Worm (Caenorhabditis elegans) whole organism, late embryonic: ENCODE measurements around the gene pqn-63.

Experiments used
- C08G9.2 ChIP-seq: sonication (generic microtip); optimal IDR thresholded peaks from 2 replicates; lab custom pipeline; 2016; ENCODE audit warnings: mild to moderate bottlenecking, missing genetic modification characterization, moderate library complexity, missing compliant biosample characterization
- C38D4.7 ChIP-seq: fragments of 200-800 bp; sonication (Bioruptor generic); optimal IDR thresholded peaks from 2 replicates; lab custom pipeline; 2018; ENCODE audit warnings: mild to moderate bottlenecking, missing genetic modification characterization, moderate library complexity, missing compliant biosample characterization
- K02D7.2 ChIP-seq: sonication (generic microtip); optimal IDR thresholded peaks from 2 replicates; lab custom pipeline; 2017; ENCODE audit warnings: mild to moderate bottlenecking, missing genetic modification characterization, missing compliant biosample characterization
- K09A11.1 ChIP-seq: sonication (generic microtip); optimal IDR thresholded peaks from 2 replicates; lab custom pipeline; 2017; ENCODE audit warnings: antibody characterized with exemption, mild to moderate bottlenecking, missing genetic modification characterization, missing compliant biosample characterization; ENCODE audit not compliant: insufficient read depth
- Y22D7AL.16 ChIP-seq: sonication (generic microtip); optimal IDR thresholded peaks from 2 replicates; lab custom pipeline; 2016; ENCODE audit warnings: missing genetic modification characterization, missing compliant biosample characterization
- ahr-1 ChIP-seq: sonication (generic microtip); optimal IDR thresholded peaks from 2 replicates; lab custom pipeline; 2016; ENCODE audit warnings: missing genetic modification characterization, missing compliant biosample characterization
- ama-1 ChIP-seq: fragments of 150-350 bp; optimal IDR thresholded peaks from 2 replicates; lab custom pipeline; 2014
- ceh-2 ChIP-seq: sonication (generic microtip); optimal IDR thresholded peaks from 2 replicates; lab custom pipeline; 2016; ENCODE audit warnings: missing genotype, missing genetic modification characterization, missing compliant biosample characterization
- ceh-30 ChIP-seq: fragments of 150-350 bp; optimal IDR thresholded peaks from 2 replicates; lab custom pipeline; 2014; ENCODE audit warnings: missing biosample characterization, missing genetic modification characterization
- ceh-31 ChIP-seq: sonication (generic microtip); optimal IDR thresholded peaks from 2 replicates; lab custom pipeline; 2016; ENCODE audit warnings: missing genetic modification characterization, missing compliant biosample characterization
- ceh-48 ChIP-seq: sonication (generic microtip); optimal IDR thresholded peaks from 2 replicates; lab custom pipeline; 2016; ENCODE audit warnings: missing genetic modification characterization, inconsistent platforms, missing compliant biosample characterization
- ceh-6 ChIP-seq: fragments of 200-800 bp; sonication (Bioruptor generic); optimal IDR thresholded peaks from 2 replicates; lab custom pipeline; 2018; ENCODE audit warnings: mild to moderate bottlenecking, missing genetic modification characterization, missing compliant biosample characterization
- dve-1 ChIP-seq: sonication (generic microtip); optimal IDR thresholded peaks from 2 replicates; lab custom pipeline; 2017; ENCODE audit warnings: antibody characterized with exemption, mild to moderate bottlenecking, missing genetic modification characterization, missing compliant biosample characterization
- ets-4 ChIP-seq: sonication (generic microtip); optimal IDR thresholded peaks from 2 replicates; lab custom pipeline; 2016; ENCODE audit warnings: missing genetic modification characterization, missing compliant biosample characterization
- gmeb-2 ChIP-seq: sonication (generic microtip); optimal IDR thresholded peaks from 2 replicates; lab custom pipeline; 2016; ENCODE audit warnings: missing genetic modification characterization, inconsistent platforms, missing compliant biosample characterization
- hlh-15 ChIP-seq: sonication (generic microtip); optimal IDR thresholded peaks from 2 replicates; lab custom pipeline; 2016; ENCODE audit warnings: missing genetic modification characterization, missing compliant biosample characterization
- lin-11 ChIP-seq: fragments of 200-800 bp; sonication (Bioruptor generic); optimal IDR thresholded peaks from 2 replicates; lab custom pipeline; 2018; ENCODE audit warnings: mild to moderate bottlenecking, missing genetic modification characterization, missing compliant biosample characterization
- mec-3 ChIP-seq: sonication (generic microtip); optimal IDR thresholded peaks from 2 replicates; lab custom pipeline; 2016; ENCODE audit warnings: borderline replicate concordance, missing genetic modification characterization, missing compliant biosample characterization
- nfya-1 ChIP-seq: sonication (generic microtip); optimal IDR thresholded peaks from 2 replicates; lab custom pipeline; 2017; ENCODE audit warnings: missing genetic modification characterization, mild to moderate bottlenecking, missing compliant biosample characterization, antibody characterized with exemption, moderate library complexity
- nhr-232 ChIP-seq: sonication (generic microtip); optimal IDR thresholded peaks from 2 replicates; lab custom pipeline; 2016; ENCODE audit warnings: missing genetic modification characterization, missing compliant biosample characterization
- npax-4 ChIP-seq: sonication (generic microtip); optimal IDR thresholded peaks from 2 replicates; lab custom pipeline; 2016; ENCODE audit warnings: missing genetic modification characterization, missing compliant biosample characterization
- pat-9 ChIP-seq: fragments of 200-800 bp; sonication (Bioruptor generic); optimal IDR thresholded peaks from 2 replicates; lab custom pipeline; 2018; ENCODE audit warnings: mild to moderate bottlenecking, missing genetic modification characterization, moderate library complexity, missing compliant biosample characterization
- pha-4 ChIP-seq: fragments of 150-350 bp; optimal IDR thresholded peaks from 2 replicates; lab custom pipeline; 2018; ENCODE audit warnings: missing biosample characterization, missing genetic modification reagents, missing genetic modification characterization
- ref-2 ChIP-seq: sonication (generic microtip); optimal IDR thresholded peaks from 2 replicates; lab custom pipeline; 2016; ENCODE audit warnings: missing genetic modification characterization, missing compliant biosample characterization
- rnt-1 ChIP-seq: sonication (generic microtip); optimal IDR thresholded peaks from 2 replicates; lab custom pipeline; 2016; ENCODE audit warnings: missing genetic modification characterization, missing compliant biosample characterization
- syd-9 ChIP-seq: sonication (generic microtip); optimal IDR thresholded peaks from 2 replicates; lab custom pipeline; 2016; ENCODE audit warnings: mild to moderate bottlenecking, missing genetic modification characterization, moderate library complexity, missing compliant biosample characterization
- tbx-7 ChIP-seq: sonication (generic microtip); optimal IDR thresholded peaks from 2 replicates; lab custom pipeline; 2016; ENCODE audit warnings: missing genotype, missing genetic modification characterization, missing compliant biosample characterization
- unc-3 ChIP-seq, 2 experiments: fragments of 200-800 bp in 1 of 2; sonication (Bioruptor generic) in 1 of 2; sonication (generic microtip) in 1 of 2; conservative IDR thresholded peaks in 1 of 2; optimal IDR thresholded peaks in 1 of 2; 2 replicates each; pipeline versions ENCODE4 v1.3.6 to Lab custom; 2016 to 2022; ENCODE audit warnings: missing compliant biosample characterization in 2 of 2, missing genetic modification characterization in 2 of 2, missing genetic modification reagents in 1 of 2
- unc-55 ChIP-seq: sonication (generic microtip); optimal IDR thresholded peaks from 2 replicates; lab custom pipeline; 2017; ENCODE audit warnings: missing biosample characterization, missing genetic modification reagents, missing genetic modification characterization
- unc-86 ChIP-seq: sonication (generic microtip); optimal IDR thresholded peaks from 2 replicates; lab custom pipeline; 2016; ENCODE audit warnings: missing genetic modification characterization, missing compliant biosample characterization
- zip-5 ChIP-seq: sonication (generic microtip); optimal IDR thresholded peaks from 2 replicates; lab custom pipeline; 2016; ENCODE audit warnings: missing genetic modification characterization, missing compliant biosample characterization
- ztf-16 ChIP-seq: sonication (generic microtip); optimal IDR thresholded peaks from 2 replicates; lab custom pipeline; 2017; ENCODE audit warnings: missing genetic modification characterization, missing compliant biosample characterization

Gene pqn-63

DNA sequence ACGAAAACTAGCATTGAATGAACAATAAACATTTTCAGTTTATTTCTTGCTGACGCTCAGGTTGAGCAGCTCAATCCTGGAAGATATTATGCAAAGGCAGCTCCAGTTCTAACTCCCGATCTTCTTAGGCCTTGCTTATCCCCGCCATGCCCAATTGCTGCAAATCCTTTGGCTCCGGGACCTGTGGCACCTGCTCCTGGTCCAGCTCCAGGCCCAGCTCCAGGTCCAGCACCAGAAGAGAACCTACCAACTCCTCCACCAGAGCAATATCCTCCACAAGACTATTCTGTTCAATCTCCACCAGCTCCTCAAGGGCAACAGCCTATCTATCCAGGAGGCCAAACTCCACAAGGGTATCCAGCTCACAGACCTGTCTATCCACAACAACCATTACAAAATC lies 299 bp downstream of the pqn-63 start:
- TF ChIP-seq unc-86: no peak
- no peak for TF ChIP-seq gmeb-2 (tag; lab: Kevin White, UChicago)
- no peak for TF ChIP-seq pat-9 (tag; lab: Kevin White, UChicago)
- TF ChIP-seq ceh-48 (tag; lab: Kevin White, UChicago): no peak

ce11 chrV:9616687-9617086 lies 856 bp downstream of the pqn-63 start:
- TF ChIP-seq syd-9: no peak
- TF ChIP-seq rnt-1 (tag; lab: Kevin White, UChicago): no peak
- peak; percentile 93 for TF ChIP-seq dve-1 (tag; lab: Kevin White, UChicago)
- no peak for TF ChIP-seq Y22D7AL.16 (tag; lab: Kevin White, UChicago)
- no peak for TF ChIP-seq ceh-31
- no peak for TF ChIP-seq unc-3 (GFP tag; conservative IDR thresholded peaks at IDR 0.05; lab: Robert Waterston, UW)
- no peak for TF ChIP-seq unc-3 (tag; optimal IDR thresholded peaks at IDR 0.05; lab: Kevin White, UChicago)
- TF ChIP-seq pha-4 (tag; lab: Kevin White, UChicago): no peak

DNA sequence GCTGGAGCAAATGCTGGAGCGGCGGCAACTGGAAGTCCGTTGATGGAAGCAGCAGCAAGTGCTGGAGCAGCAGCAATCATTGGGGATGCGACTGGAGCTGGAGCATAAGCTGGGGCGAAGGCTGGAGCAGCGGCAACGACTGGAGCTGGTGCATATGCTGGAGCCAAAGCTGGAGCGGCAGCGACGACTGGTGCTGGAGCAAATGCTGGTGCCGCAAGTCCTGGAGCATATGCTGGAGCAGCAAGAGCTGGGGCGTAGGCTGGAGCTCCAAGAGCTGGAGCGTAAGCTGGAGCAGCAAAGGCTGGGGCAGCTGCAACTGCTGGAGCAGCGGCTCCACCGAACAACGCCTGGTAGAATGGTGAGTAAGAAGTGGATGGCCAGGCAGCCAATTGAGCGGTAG lies 2.6 kb downstream of the pqn-63 start:
- no peak for TF ChIP-seq ceh-6 (GFP tag; lab: Kevin White, UChicago)
- TF ChIP-seq mec-3: peak; percentile 31
- no peak for TF ChIP-seq nfya-1

- TF ChIP-seq ceh-30 (tag; lab: Kevin White, UChicago) (no peak), unc-86 (no peak), K09A11.1 (no peak), unc-55 (no peak), ama-1 (no peak), ets-4 (tag; lab: Kevin White, UChicago) (no peak), ceh-6 (GFP tag; lab: Kevin White, UChicago) (no peak), ceh-48 (tag; lab: Kevin White, UChicago) (no peak), zip-5 (tag; lab: Kevin White, UChicago) (no peak), tbx-7 (tag; lab: Kevin White, UChicago) (no peak), ztf-16 (tag; lab: Kevin White, UChicago) (no peak), nhr-232 (tag; lab: Kevin White, UChicago) (no peak)
These were observed 3.1 kb downstream of the pqn-63 start, which contains the start of gene idpc-7 for ce11 chrV:9618919-9619318. idpc-7 (minus strand) TSS chrV:9619019.

- TF ChIP-seq C38D4.7 (GFP tag; lab: Kevin White, UChicago) (no peak), nfya-1 (no peak), unc-55 (no peak), pha-4 (tag; lab: Kevin White, UChicago) (no peak), ceh-2 (tag; lab: Kevin White, UChicago) (no peak), lin-11 (tag; lab: Kevin White, UChicago) (no peak), ahr-1 (tag; lab: Kevin White, UChicago) (no peak), dve-1 (tag; lab: Kevin White, UChicago) (no peak), K02D7.2 (tag; lab: Kevin White, UChicago) (no peak), npax-4 (tag; lab: Kevin White, UChicago) (no peak), ceh-6 (GFP tag; lab: Kevin White, UChicago) (no peak), pat-9 (tag; lab: Kevin White, UChicago) (no peak), hlh-15 (tag; lab: Kevin White, UChicago) (no peak), ref-2 (tag; lab: Kevin White, UChicago) (no peak)
These were observed 4.0 kb downstream of the pqn-63 start, which contains the start of gene idpc-6 for ce11 chrV:9619850-9620249. idpc-6 (plus strand) TSS chrV:9620150.

DNA sequence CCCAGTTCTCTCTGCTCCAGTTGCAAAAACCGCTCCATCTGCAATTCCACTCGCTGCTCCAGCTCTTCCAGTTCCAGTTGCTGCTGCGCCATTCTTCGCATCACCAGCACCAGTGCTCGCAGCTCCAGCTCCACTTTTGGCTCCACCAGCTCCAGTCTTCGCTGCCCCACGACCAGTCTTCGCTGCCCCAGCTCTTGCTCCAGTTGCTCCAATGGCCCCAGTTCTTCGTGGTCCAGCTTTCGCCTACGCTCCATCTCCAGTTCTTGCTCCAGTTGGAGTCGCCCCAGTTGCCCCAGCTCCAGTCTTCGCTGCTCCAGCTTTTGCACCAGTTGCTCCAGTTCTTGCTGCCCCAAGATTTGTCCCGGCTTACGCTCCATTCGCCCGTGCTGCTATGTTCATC lies 4.6 kb downstream of the pqn-63 start:
- no peak for TF ChIP-seq C08G9.2 (tag; lab: Kevin White, UChicago)
- TF ChIP-seq ceh-2 (tag; lab: Kevin White, UChicago): no peak
- no peak for TF ChIP-seq syd-9
